Fruit fly (Drosophila melanogaster): ENCODE measurements around the gene Cox10.

Cox10 gene

dm6 chr2L:10375464-10376236, 44.4 kb downstream of the Cox10 start, which contains the start of the genes CG33303 and dpr19 (continued):
- TF ChIP-seq HLHmδ (GFP tag; optimal IDR thresholded peaks at IDR 0.05) (no peak), CG13624 (GFP tag; optimal IDR thresholded peaks at IDR 0.05) (no peak), CG13287 (GFP tag; IDR thresholded peaks at IDR 0.05; ENCODE audit: partially characterized antibody) (peak; percentile 35; the same call in 1 of the 2 replicates), CG11093 (GFP tag; IDR thresholded peaks at IDR 0.05) (no peak), CoRest (tag; optimal IDR thresholded peaks at IDR 0.05) (peak; percentile 83), tin (GFP tag; optimal IDR thresholded peaks at IDR 0.05) (peak; percentile 54), p53 (GFP tag; optimal IDR thresholded peaks at IDR 0.05) (no peak), slou (GFP tag; optimal IDR thresholded peaks at IDR 0.05) (peak; percentile 20), aop (GFP tag; IDR thresholded peaks at IDR 0.05) (no peak), CG8290 (GFP tag; optimal IDR thresholded peaks at IDR 0.05) (peak; percentile 73), CG8290 (tag; optimal IDR thresholded peaks at IDR 0.05) (no peak), CG13424 (tag; optimal IDR thresholded peaks at IDR 0.05) (peak; percentile 89), gcm2 (GFP tag; optimal IDR thresholded peaks at IDR 0.05) (no peak), CG6813 (GFP tag; optimal IDR thresholded peaks at IDR 0.05) (peak; percentile 65), PHDP (tag; optimal IDR thresholded peaks at IDR 0.05) (peak; percentile 90), Dip3 (GFP tag; optimal IDR thresholded peaks at IDR 0.05) (no peak), gsb (GFP tag; IDR thresholded peaks at IDR 0.05) (no peak), Hr51 (GFP tag; optimal IDR thresholded peaks at IDR 0.05) (peak in 1 of 2 experiments; percentile 87), CG9876 (GFP tag; optimal IDR thresholded peaks at IDR 0.05) (no peak), CG34422 (GFP tag; IDR thresholded peaks at IDR 0.05) (peak; percentile 87; the same call in 2 of the 3 replicates), CG3838 (GFP tag; optimal IDR thresholded peaks at IDR 0.05) (no peak), bsh (GFP tag; optimal IDR thresholded peaks at IDR 0.05) (peak in 1 of 2 experiments; percentile 83), lilli (GFP tag; optimal IDR thresholded peaks at IDR 0.05) (peak; percentile 12), pho (GFP tag; optimal IDR thresholded peaks at IDR 0.05) (no peak), tap (tag; optimal IDR thresholded peaks at IDR 0.05) (peak; percentile 76), CG4424 (GFP tag; optimal IDR thresholded peaks at IDR 0.05) (peak; percentile 71), Fer3 (tag; optimal IDR thresholded peaks at IDR 0.05) (peak; percentile 71), CG2678 (tag; optimal IDR thresholded peaks at IDR 0.05) (peak; percentile 90), Asciz (GFP tag; optimal IDR thresholded peaks at IDR 0.05) (peak; percentile 9), Hr78 (GFP tag; optimal IDR thresholded peaks at IDR 0.05) (no peak), bcd (GFP tag; optimal IDR thresholded peaks at IDR 0.05) (peak; percentile 65), br (optimal IDR thresholded peaks at IDR 0.05) (no peak), CG17612 (GFP tag; IDR thresholded peaks at IDR 0.05) (no peak), unpg (GFP tag; optimal IDR thresholded peaks at IDR 0.05) (peak; percentile 86), Hr39 (optimal IDR thresholded peaks at IDR 0.05) (no peak), tup (GFP tag; optimal IDR thresholded peaks at IDR 0.05) (no peak), Rx (GFP tag; IDR thresholded peaks at IDR 0.05) (no peak), CG32767 (GFP tag; IDR thresholded peaks at IDR 0.05) (peak; percentile 73; the same call in 1 of the 2 replicates), CG10543 (GFP tag; optimal IDR thresholded peaks at IDR 0.05) (no peak), Drgx (GFP tag; IDR thresholded peaks at IDR 0.05) (peak; percentile 41; the same call in 1 of the 2 replicates), hb (GFP tag; IDR thresholded peaks at IDR 0.05; ENCODE audit: partially characterized antibody) (no peak), dpn (GFP tag; optimal IDR thresholded peaks at IDR 0.05) (peak in 1 of 2 experiments; percentile 50), Nf-YC (tag; optimal IDR thresholded peaks at IDR 0.05) (peak; percentile 79), gcm (GFP tag; optimal IDR thresholded peaks at IDR 0.05) (peak; percentile 83), Side (GFP tag; optimal IDR thresholded peaks at IDR 0.05) (no peak), tio (GFP tag; optimal IDR thresholded peaks at IDR 0.05) (no peak), ap (GFP tag; IDR thresholded peaks at IDR 0.05) (peak; percentile 67), Trl (optimal IDR thresholded peaks at IDR 0.05) (no peak), Trl (GFP tag; optimal IDR thresholded peaks at IDR 0.05) (no peak), CG33557 (GFP tag; optimal IDR thresholded peaks at IDR 0.05) (peak; percentile 74)

Data from whole organism, embryonic.